Fruit fly (Drosophila melanogaster): ENCODE data around the gene usp.

Gene usp

DNA sequence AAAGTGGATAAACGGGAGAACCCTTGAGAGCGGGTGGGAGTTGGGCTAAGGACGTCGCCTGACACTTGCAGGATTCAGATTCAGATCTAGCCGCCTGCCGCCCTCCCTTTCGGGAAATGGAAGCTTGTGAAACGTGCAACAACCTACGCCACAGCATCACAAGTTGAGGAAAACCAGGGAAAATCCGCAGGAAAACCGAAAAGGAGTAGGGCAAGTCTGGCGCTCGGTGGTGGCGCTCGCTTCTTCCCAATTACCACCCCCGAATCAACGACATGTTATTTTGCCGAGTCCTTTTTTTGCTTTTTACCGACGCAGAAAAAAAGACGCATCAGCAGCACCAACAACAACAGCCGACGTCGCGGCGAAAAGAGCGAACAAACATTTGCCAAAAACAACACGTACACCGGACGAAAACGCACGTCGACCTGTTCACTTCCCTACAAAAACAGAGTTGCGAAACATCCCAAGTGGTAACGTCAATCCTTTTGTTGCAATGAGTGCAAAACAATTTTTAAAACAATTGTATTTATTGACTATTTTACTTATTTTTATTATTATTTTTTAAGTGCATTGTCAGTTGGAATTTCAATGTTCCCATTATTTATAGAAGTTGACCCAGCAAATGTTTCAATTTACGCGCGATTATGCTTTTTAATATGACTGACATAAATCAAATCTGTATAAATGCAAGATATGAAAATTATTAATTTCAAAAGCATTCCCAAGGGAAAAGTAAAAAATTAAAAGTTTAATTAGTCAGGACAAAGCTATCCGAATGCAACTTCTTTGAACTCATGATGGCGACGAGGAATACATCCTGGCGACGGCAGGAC lies 30.6 kb downstream of the usp start:
- peak; percentile 10 for TF ChIP-seq CG11617 (GFP tag; optimal IDR thresholded peaks at IDR 0.05)
- peak; percentile 2 for TF ChIP-seq CG1620 (GFP tag; optimal IDR thresholded peaks at IDR 0.05)
- TF ChIP-seq CG14711 (tag; optimal IDR thresholded peaks at IDR 0.05) = peak; percentile 46
- peak; percentile 5 for TF ChIP-seq Crg-1 (GFP tag; optimal IDR thresholded peaks at IDR 0.05)
- TF ChIP-seq CG5204 (GFP tag; optimal IDR thresholded peaks at IDR 0.05) = no peak
- no peak for TF ChIP-seq Mnt (GFP tag; optimal IDR thresholded peaks at IDR 0.05)

DNA sequence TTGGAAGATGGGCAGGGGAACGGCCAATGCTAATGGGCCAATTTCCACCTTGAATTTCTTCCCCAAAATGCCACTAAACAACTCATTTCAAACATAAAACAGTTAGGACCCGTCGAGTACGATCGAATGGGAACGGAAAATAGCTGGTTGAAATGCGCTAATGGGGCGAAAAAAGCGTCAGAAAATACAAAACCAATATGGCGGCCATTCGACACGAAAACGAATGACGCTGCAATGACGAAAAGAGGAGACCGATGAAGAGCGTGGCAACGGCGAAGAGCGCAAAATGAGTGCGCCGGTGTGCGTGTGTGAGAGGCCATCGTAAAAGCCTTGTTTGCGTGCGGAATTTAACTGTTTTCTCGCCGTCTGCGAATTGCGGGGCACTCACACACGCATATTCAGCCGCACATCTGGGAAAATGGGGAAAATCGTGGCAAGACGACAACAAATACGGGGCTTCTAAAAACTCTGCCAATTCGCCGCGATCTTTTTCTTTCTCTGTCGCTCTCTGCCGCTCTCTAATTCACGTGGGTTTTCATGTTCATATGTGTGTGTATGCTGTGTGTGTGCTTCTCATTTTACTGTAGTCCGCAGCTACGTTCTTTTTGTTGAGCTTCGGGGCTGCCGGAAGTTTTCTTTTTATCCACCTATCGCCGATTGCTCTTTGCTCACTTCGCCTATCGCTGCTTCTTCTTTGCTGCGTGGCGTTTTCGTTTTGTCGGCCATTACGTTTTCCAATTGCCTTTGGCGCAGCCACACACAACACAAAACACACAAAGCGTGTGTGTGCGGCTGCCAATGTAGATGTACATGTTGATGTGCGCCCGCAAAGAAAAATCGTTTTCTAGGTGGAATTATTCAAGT lies 31.9 kb downstream of the usp start, which contains the start of gene east:
Gene east (plus strand): TSS at position 851 of the 864 bp plus-strand sequence.
- TF ChIP-seq pad (GFP tag; optimal IDR thresholded peaks at IDR 0.05) = peak; percentile 27
- peak; percentile 92 for TF ChIP-seq tj (GFP tag; optimal IDR thresholded peaks at IDR 0.05)
- peak; percentile 24 for TF ChIP-seq Hr96 (GFP tag; optimal IDR thresholded peaks at IDR 0.05)
- no peak for TF ChIP-seq toe (GFP tag; optimal IDR thresholded peaks at IDR 0.05)
- TF ChIP-seq Clk (GFP tag; optimal IDR thresholded peaks at IDR 0.05) = no peak
- peak; percentile 30 for TF ChIP-seq Mnt (GFP tag; optimal IDR thresholded peaks at IDR 0.05)
- no peak for TF ChIP-seq kay (GFP tag; ENCODE audit: borderline replicate concordance)
- no peak for TF ChIP-seq CG12768 (GFP tag; optimal IDR thresholded peaks at IDR 0.05)
- no peak for TF ChIP-seq ovo (GFP tag; optimal IDR thresholded peaks at IDR 0.05)
- TF ChIP-seq CG14711 (tag; optimal IDR thresholded peaks at IDR 0.05) = no peak
- TF ChIP-seq CG1620 (GFP tag; optimal IDR thresholded peaks at IDR 0.05) = no peak
- TF ChIP-seq bab1 (GFP tag; optimal IDR thresholded peaks at IDR 0.05) = peak; percentile 22
- no peak for TF ChIP-seq CG33017 (tag; optimal IDR thresholded peaks at IDR 0.05)
- no peak for TF ChIP-seq CG7045 (GFP tag; optimal IDR thresholded peaks at IDR 0.05)
- no peak for TF ChIP-seq CG5204 (GFP tag; optimal IDR thresholded peaks at IDR 0.05)
- no peak for TF ChIP-seq CG7101 (tag; optimal IDR thresholded peaks at IDR 0.05)
- no peak for TF ChIP-seq Crg-1 (GFP tag; optimal IDR thresholded peaks at IDR 0.05)
- peak; percentile 44 to 84 for TF ChIP-seq cnc (optimal IDR thresholded peaks at IDR 0.05)
- TF ChIP-seq cic (GFP tag; optimal IDR thresholded peaks at IDR 0.05) = no peak
- TF ChIP-seq CG11617 (GFP tag; optimal IDR thresholded peaks at IDR 0.05) = peak; percentile 36

- TF ChIP-seq tj (GFP tag; optimal IDR thresholded peaks at IDR 0.05) (no peak), CG33017 (tag; optimal IDR thresholded peaks at IDR 0.05) (peak; percentile 14), CG7045 (GFP tag; optimal IDR thresholded peaks at IDR 0.05) (peak; percentile 20), Crg-1 (GFP tag; optimal IDR thresholded peaks at IDR 0.05) (no peak), CG7101 (tag; optimal IDR thresholded peaks at IDR 0.05) (peak; percentile 65), CG11617 (GFP tag; optimal IDR thresholded peaks at IDR 0.05) (peak; percentile 82), CG1620 (GFP tag; optimal IDR thresholded peaks at IDR 0.05) (peak; percentile 71), toe (GFP tag; optimal IDR thresholded peaks at IDR 0.05) (peak; percentile 75), CG12768 (GFP tag; optimal IDR thresholded peaks at IDR 0.05) (peak; percentile 55), pad (GFP tag; optimal IDR thresholded peaks at IDR 0.05) (peak; percentile 49), Hr96 (GFP tag; optimal IDR thresholded peaks at IDR 0.05) (peak; percentile 74), CG14711 (tag; optimal IDR thresholded peaks at IDR 0.05) (peak; percentile 58), cic (GFP tag; optimal IDR thresholded peaks at IDR 0.05) (no peak), cnc (optimal IDR thresholded peaks at IDR 0.05) (no peak), ovo (GFP tag; optimal IDR thresholded peaks at IDR 0.05) (peak; percentile 52), kay (GFP tag; ENCODE audit: borderline replicate concordance) (no peak), bab1 (GFP tag; optimal IDR thresholded peaks at IDR 0.05) (peak; percentile 53), CG5204 (GFP tag; optimal IDR thresholded peaks at IDR 0.05) (peak; percentile 81), Clk (GFP tag; optimal IDR thresholded peaks at IDR 0.05) (no peak), Mnt (GFP tag; optimal IDR thresholded peaks at IDR 0.05) (peak; percentile 26)
Observed at dm6 chrX:2009453-2010009, 32.6 kb downstream of the usp start.

DNA sequence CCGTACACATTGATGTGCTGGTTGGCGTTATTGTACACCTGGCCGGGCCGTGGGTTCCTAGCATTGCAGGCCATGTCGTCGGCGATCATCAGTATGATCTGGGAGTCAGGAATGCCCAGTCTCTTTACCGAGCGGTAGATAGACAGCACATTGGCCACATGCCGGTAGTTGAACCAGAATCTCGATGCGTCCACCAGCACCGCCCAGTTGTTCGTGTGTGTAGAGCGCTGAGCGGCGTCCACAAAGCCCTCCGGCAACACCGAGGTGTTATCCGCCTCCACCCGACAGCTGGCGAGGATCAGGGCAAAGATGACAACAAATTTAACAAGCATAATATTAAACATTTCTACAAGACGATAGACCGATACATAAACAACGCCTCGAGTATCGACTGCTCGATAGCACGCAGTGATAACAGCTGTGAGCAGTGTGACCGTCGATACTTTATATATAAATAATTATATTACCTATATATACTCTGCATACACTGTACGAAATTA lies 33.1 kb downstream of the usp start, which contains the start of gene PIG-K:
Gene PIG-K (minus strand): TSS at position 412 of the 500 bp plus-strand sequence.
- no peak for TF ChIP-seq ovo (GFP tag; optimal IDR thresholded peaks at IDR 0.05)
- no peak for TF ChIP-seq cic (GFP tag; optimal IDR thresholded peaks at IDR 0.05)
- no peak for TF ChIP-seq CG1620 (GFP tag; optimal IDR thresholded peaks at IDR 0.05)

DNA sequence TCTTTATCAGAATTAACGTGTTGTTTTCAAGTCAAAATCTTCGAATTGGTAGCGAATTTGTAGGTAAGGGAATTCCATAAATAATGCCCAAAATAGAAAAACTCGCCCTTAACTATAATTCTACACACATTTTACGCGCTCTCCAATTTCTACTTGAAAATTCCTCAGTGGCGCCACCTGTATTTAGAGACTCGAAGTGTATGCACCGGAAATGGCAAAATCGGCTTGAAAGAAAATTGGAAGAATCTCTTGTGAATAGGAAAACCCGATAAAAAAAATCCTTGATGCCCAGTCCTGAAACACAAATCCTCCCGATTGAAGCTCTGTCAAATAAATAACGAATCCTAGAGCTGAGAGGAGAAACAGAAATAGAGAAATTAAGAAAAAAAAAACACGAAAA lies 36.3 kb downstream of the usp start:
- peak; percentile 76 for TF ChIP-seq Hr96 (GFP tag; optimal IDR thresholded peaks at IDR 0.05)
- no peak for TF ChIP-seq cnc (optimal IDR thresholded peaks at IDR 0.05)
- no peak for TF ChIP-seq CG12768 (GFP tag; optimal IDR thresholded peaks at IDR 0.05)
- no peak for TF ChIP-seq CG14711 (tag; optimal IDR thresholded peaks at IDR 0.05)
- no peak for TF ChIP-seq cic (GFP tag; optimal IDR thresholded peaks at IDR 0.05)
- TF ChIP-seq ovo (GFP tag; optimal IDR thresholded peaks at IDR 0.05) = no peak
- peak; percentile 70 for TF ChIP-seq bab1 (GFP tag; optimal IDR thresholded peaks at IDR 0.05)
- TF ChIP-seq CG1620 (GFP tag; optimal IDR thresholded peaks at IDR 0.05) = peak; percentile 36
- peak; percentile 37 for TF ChIP-seq CG7101 (tag; optimal IDR thresholded peaks at IDR 0.05)
- TF ChIP-seq CG7045 (GFP tag; optimal IDR thresholded peaks at IDR 0.05) = no peak
- peak; percentile 30 for TF ChIP-seq CG11617 (GFP tag; optimal IDR thresholded peaks at IDR 0.05)
- TF ChIP-seq pad (GFP tag; optimal IDR thresholded peaks at IDR 0.05) = peak; percentile 15
- TF ChIP-seq Mnt (GFP tag; optimal IDR thresholded peaks at IDR 0.05) = peak; percentile 34
- no peak for TF ChIP-seq kay (GFP tag; ENCODE audit: borderline replicate concordance)
- TF ChIP-seq Clk (GFP tag; optimal IDR thresholded peaks at IDR 0.05) = no peak
- TF ChIP-seq toe (GFP tag; optimal IDR thresholded peaks at IDR 0.05) = no peak
- TF ChIP-seq CG33017 (tag; optimal IDR thresholded peaks at IDR 0.05) = no peak
- TF ChIP-seq Crg-1 (GFP tag; optimal IDR thresholded peaks at IDR 0.05) = no peak
